Fruit fly (Drosophila melanogaster) whole organism, embryonic: ENCODE measurements around the gene Rrp45.
A peak's percentile ranks its signal among the peaks of the same experiment; 100 is the strongest.

Experiments
- Awh ChIP-seq: fragments of 200-800 bp; sonication (Bioruptor generic); IDR thresholded peaks from 2 replicates; pipeline ENCODE4, ENCODE4 v1.3.6; 2022; ENCODE audit warnings: missing biosample characterization, missing genetic modification characterization
- Bdp1 ChIP-seq: fragments of 200-800 bp; sonication (Bioruptor generic); optimal IDR thresholded peaks from 3 replicates; lab custom pipeline; 2016; ENCODE audit warnings: missing biosample characterization, missing genetic modification characterization
- CG10959 ChIP-seq: fragments of 200-800 bp; sonication (Bioruptor generic); IDR thresholded peaks from 2 replicates; pipeline ENCODE4 v1.3.6; 2022; ENCODE audit warnings: missing biosample characterization, missing genetic modification characterization
- CG11456 ChIP-seq: fragments of 200-800 bp; sonication (Bioruptor generic); IDR thresholded peaks from 3 replicates; pipeline ENCODE4 v1.3.6; 2022; ENCODE audit warnings: missing biosample characterization, missing genetic modification characterization
- CG11696 ChIP-seq: fragments of 200-800 bp; sonication (Bioruptor generic); IDR thresholded peaks from 2 replicates; pipeline ENCODE4 v1.3.6; 2022; ENCODE audit warnings: missing biosample characterization, missing genetic modification characterization
- CG11723 ChIP-seq: fragments of 200-800 bp; sonication (Bioruptor generic); optimal IDR thresholded peaks from 2 replicates; lab custom pipeline; 2017; ENCODE audit warnings: missing biosample characterization, mild to moderate bottlenecking, missing genetic modification characterization
- CG12744 ChIP-seq: fragments of 200-800 bp; sonication (Bioruptor generic); optimal IDR thresholded peaks from 2 replicates; lab custom pipeline; 2016; ENCODE audit warnings: missing biosample characterization, missing genetic modification characterization
- CG14710 ChIP-seq: fragments of 200-800 bp; sonication (Bioruptor generic); optimal IDR thresholded peaks from 3 replicates; lab custom pipeline; 2019; ENCODE audit warnings: missing biosample characterization, mild to moderate bottlenecking, missing genetic modification characterization, moderate library complexity
- CG15514 ChIP-seq: fragments of 200-800 bp; sonication (Bioruptor generic); optimal IDR thresholded peaks from 3 replicates; lab custom pipeline; 2017; ENCODE audit warnings: missing biosample characterization, missing genetic modification characterization, mild to moderate bottlenecking, moderate library complexity, missing genetic modification reagents
- CG1603 ChIP-seq: fragments of 200-800 bp; sonication (Bioruptor generic); optimal IDR thresholded peaks from 2 replicates; lab custom pipeline; 2019; ENCODE audit warnings: missing biosample characterization, mild to moderate bottlenecking, missing genetic modification characterization, moderate library complexity
- CG1647 ChIP-seq: fragments of 200-800 bp; sonication (Bioruptor generic); optimal IDR thresholded peaks from 3 replicates; lab custom pipeline; 2016; ENCODE audit warnings: missing biosample characterization, missing genetic modification characterization
- CG17186 ChIP-seq: fragments of 200-800 bp; sonication (Bioruptor generic); optimal IDR thresholded peaks from 3 replicates; lab custom pipeline; 2017; ENCODE audit warnings: missing biosample characterization, missing genetic modification reagents, missing genetic modification characterization
- CG30403 ChIP-seq: fragments of 200-800 bp; sonication (Bioruptor generic); optimal IDR thresholded peaks from 3 replicates; lab custom pipeline; 2016; ENCODE audit warnings: missing biosample characterization, missing genetic modification characterization
- CG32767 ChIP-seq: fragments of 200-800 bp; sonication (Bioruptor generic); IDR thresholded peaks from 2 replicates; pipeline ENCODE4 v1.3.6; 2022; ENCODE audit warnings: missing biosample characterization, missing genetic modification characterization
- CG32772 ChIP-seq: fragments of 200-800 bp; sonication (Bioruptor generic); IDR thresholded peaks from 2 replicates; pipeline ENCODE4 v1.3.6; 2022; ENCODE audit warnings: missing biosample characterization, missing genetic modification characterization
- CG3847 ChIP-seq: fragments of 200-800 bp; sonication (Bioruptor generic); IDR thresholded peaks from 2 replicates; pipeline ENCODE4 v1.3.6; 2022; ENCODE audit warnings: missing biosample characterization, missing genetic modification characterization
- CG4328 ChIP-seq: fragments of 200-800 bp; sonication (Bioruptor generic); optimal IDR thresholded peaks from 3 replicates; lab custom pipeline; 2017; ENCODE audit warnings: missing biosample characterization, missing genetic modification reagents, missing genetic modification characterization
- CG4404 ChIP-seq: fragments of 200-800 bp; sonication (Bioruptor generic); IDR thresholded peaks from 2 replicates; pipeline ENCODE4 v1.3.6; 2022; ENCODE audit warnings: missing biosample characterization, missing genetic modification characterization
- CG6272 ChIP-seq: fragments of 200-800 bp; sonication (Bioruptor generic); IDR thresholded peaks from 2 replicates; pipeline ENCODE4 v1.3.6; 2022; ENCODE audit warnings: missing biosample characterization, missing genetic modification characterization
- CG6854 ChIP-seq: fragments of 200-800 bp; sonication (Bioruptor generic); optimal IDR thresholded peaks from 3 replicates; lab custom pipeline; 2017; ENCODE audit warnings: missing biosample characterization, mild to moderate bottlenecking, missing genetic modification characterization
- CG7839 ChIP-seq: fragments of 200-800 bp; sonication (Bioruptor generic); optimal IDR thresholded peaks from 3 replicates; lab custom pipeline; 2018; ENCODE audit warnings: missing biosample characterization, mild to moderate bottlenecking, missing genetic modification characterization, moderate library complexity
- CG8478 ChIP-seq: fragments of >200 bp; optimal IDR thresholded peaks from 2 replicates; lab custom pipeline; 2018
- CG8765 ChIP-seq: fragments of 200-800 bp; sonication (Bioruptor generic); IDR thresholded peaks from 2 replicates; pipeline ENCODE4 v1.3.6; 2022; ENCODE audit warnings: missing biosample characterization, missing genetic modification characterization
- CG9727 ChIP-seq: fragments of 200-800 bp; sonication (Bioruptor generic); optimal IDR thresholded peaks from 3 replicates; lab custom pipeline; 2017; ENCODE audit warnings: missing biosample characterization, mild to moderate bottlenecking, missing genetic modification characterization
- CG9817 ChIP-seq: fragments of 200-800 bp; sonication (Bioruptor generic); optimal IDR thresholded peaks from 2 replicates; lab custom pipeline; 2018; ENCODE audit warnings: missing biosample characterization, mild to moderate bottlenecking, missing genetic modification characterization, moderate library complexity
- Camta ChIP-seq: fragments of 200-800 bp; sonication (Bioruptor generic); optimal IDR thresholded peaks from 2 replicates; lab custom pipeline; 2016; ENCODE audit warnings: missing biosample characterization, missing genetic modification characterization
- Dbx ChIP-seq: fragments of 200-800 bp; sonication (Bioruptor generic); IDR thresholded peaks from 3 replicates; pipeline ENCODE4 v1.3.6; 2022; ENCODE audit warnings: missing biosample characterization, missing genetic modification characterization
- Dek ChIP-seq: fragments of 200-800 bp; sonication (Bioruptor generic); optimal IDR thresholded peaks from 3 replicates; lab custom pipeline; 2019; ENCODE audit warnings: missing biosample characterization, mild to moderate bottlenecking, missing genetic modification characterization, moderate library complexity
- Doc2 ChIP-seq: fragments of 200-800 bp; sonication (Bioruptor generic); IDR thresholded peaks from 2 replicates; pipeline ENCODE4 v1.3.6; 2022; ENCODE audit warnings: missing biosample characterization, missing genetic modification characterization
- Hand ChIP-seq: fragments of 200-800 bp; sonication (Bioruptor generic); optimal IDR thresholded peaks from 2 replicates; lab custom pipeline; 2017; ENCODE audit warnings: mild to moderate bottlenecking, missing biosample characterization, missing genetic modification reagents, missing genetic modification characterization
- Hey ChIP-seq: fragments of 200-800 bp; sonication (Bioruptor generic); optimal IDR thresholded peaks from 3 replicates; lab custom pipeline; 2018; ENCODE audit warnings: missing biosample characterization, mild to moderate bottlenecking, missing genetic modification characterization
- MESR4 ChIP-seq: fragments of 200-800 bp; sonication (Bioruptor generic); optimal IDR thresholded peaks from 2 replicates; lab custom pipeline; 2018; ENCODE audit warnings: missing biosample characterization, mild to moderate bottlenecking, missing genetic modification characterization, moderate library complexity
- NFAT ChIP-seq: fragments of 200-800 bp; sonication (Bioruptor generic); IDR thresholded peaks from 2 replicates; pipeline ENCODE4 v1.3.6; 2022; ENCODE audit warnings: missing biosample characterization, missing genetic modification characterization
- Spps ChIP-seq: fragments of 200-800 bp; sonication (Bioruptor generic); optimal IDR thresholded peaks from 2 replicates; lab custom pipeline; 2018; ENCODE audit warnings: missing biosample characterization, mild to moderate bottlenecking, missing genetic modification characterization
- ato ChIP-seq: fragments of 200-800 bp; sonication (Bioruptor generic); IDR thresholded peaks from 2 replicates; pipeline ENCODE4 v1.3.6; 2022; ENCODE audit warnings: missing biosample characterization, missing genetic modification characterization; ENCODE audit not compliant: partially characterized antibody
- bbx ChIP-seq: fragments of 200-800 bp; sonication (Bioruptor generic); IDR thresholded peaks from 2 replicates; pipeline ENCODE4 v1.3.6; 2022; ENCODE audit warnings: missing biosample characterization, missing genetic modification characterization; ENCODE audit not compliant: partially characterized antibody
- bcd ChIP-seq: fragments of 200-800 bp; sonication (Bioruptor generic); optimal IDR thresholded peaks from 2 replicates; lab custom pipeline; 2017; ENCODE audit warnings: missing biosample characterization, mild to moderate bottlenecking, missing genetic modification characterization
- dan ChIP-seq: fragments of 200-800 bp; sonication (Bioruptor generic); IDR thresholded peaks from 2 replicates; pipeline ENCODE4 v1.3.6; 2022; ENCODE audit warnings: missing biosample characterization, missing genetic modification characterization
- fd96Cb ChIP-seq: fragments of 200-800 bp; sonication (Bioruptor generic); optimal IDR thresholded peaks from 2 replicates; lab custom pipeline; 2018; ENCODE audit warnings: missing biosample characterization, mild to moderate bottlenecking, missing genetic modification characterization, moderate library complexity
- ftz-f1 ChIP-seq: fragments of 200-800 bp; sonication (Bioruptor generic); optimal IDR thresholded peaks from 2 replicates; lab custom pipeline; 2016; ENCODE audit warnings: missing biosample characterization, missing genetic modification characterization
- gsb ChIP-seq: fragments of 200-800 bp; sonication (Bioruptor generic); IDR thresholded peaks from 2 replicates; pipeline ENCODE4 v1.3.6; 2022; ENCODE audit warnings: missing biosample characterization, missing genetic modification characterization
- ham ChIP-seq: fragments of 200-800 bp; sonication (Bioruptor generic); IDR thresholded peaks from 2 replicates; pipeline ENCODE4 v1.3.6; 2022; ENCODE audit warnings: missing biosample characterization, missing genetic modification characterization
- jumu ChIP-seq: fragments of 200-800 bp; sonication (Bioruptor generic); optimal IDR thresholded peaks from 3 replicates; lab custom pipeline; 2016; ENCODE audit warnings: missing biosample characterization, missing genetic modification characterization
- lilli ChIP-seq: fragments of 200-800 bp; sonication (Bioruptor generic); optimal IDR thresholded peaks from 3 replicates; lab custom pipeline; 2016; ENCODE audit warnings: missing biosample characterization, missing genetic modification characterization
- nerfin-2 ChIP-seq: fragments of 200-800 bp; sonication (Bioruptor generic); IDR thresholded peaks from 2 replicates; pipeline ENCODE4 v1.3.6; 2022; ENCODE audit warnings: missing biosample characterization, missing genetic modification characterization; ENCODE audit not compliant: partially characterized antibody
- odd ChIP-seq: fragments of 200-800 bp; sonication (Bioruptor generic); optimal IDR thresholded peaks from 2 replicates; lab custom pipeline; 2017; ENCODE audit warnings: missing biosample characterization, mild to moderate bottlenecking, missing genetic modification characterization
- otp ChIP-seq: fragments of 200-800 bp; sonication (Bioruptor generic); IDR thresholded peaks from 3 replicates; pipeline ENCODE4, ENCODE4 v1.3.6; 2022; ENCODE audit warnings: missing biosample characterization, missing genetic modification characterization
- pho ChIP-seq: fragments of 200-800 bp; sonication (Bioruptor generic); optimal IDR thresholded peaks from 2 replicates; lab custom pipeline; 2016; ENCODE audit warnings: missing biosample characterization, missing genetic modification characterization
- sim ChIP-seq: fragments of 200-800 bp; sonication (Bioruptor generic); IDR thresholded peaks from 2 replicates; pipeline ENCODE4 v1.3.6; 2022; ENCODE audit warnings: missing biosample characterization, missing genetic modification characterization
- ssp ChIP-seq: fragments of 200-800 bp; sonication (Bioruptor generic); IDR thresholded peaks from 2 replicates; pipeline ENCODE4 v1.3.6; 2022; ENCODE audit warnings: missing biosample characterization, missing genetic modification characterization
- tgo ChIP-seq: fragments of 200-800 bp; sonication (Bioruptor generic); IDR thresholded peaks from 3 replicates; pipeline ENCODE4 v1.3.6; 2022; ENCODE audit warnings: missing biosample characterization, missing genetic modification characterization
- tin ChIP-seq: fragments of 200-800 bp; sonication (Bioruptor generic); optimal IDR thresholded peaks from 3 replicates; lab custom pipeline; 2016; ENCODE audit warnings: missing biosample characterization, missing genetic modification characterization
- trem ChIP-seq: fragments of 200-800 bp; optimal IDR thresholded peaks from 3 replicates; lab custom pipeline; 2019; ENCODE audit warnings: missing biosample characterization, mild to moderate bottlenecking, missing genetic modification characterization, moderate library complexity

Rrp45 gene

DNA sequence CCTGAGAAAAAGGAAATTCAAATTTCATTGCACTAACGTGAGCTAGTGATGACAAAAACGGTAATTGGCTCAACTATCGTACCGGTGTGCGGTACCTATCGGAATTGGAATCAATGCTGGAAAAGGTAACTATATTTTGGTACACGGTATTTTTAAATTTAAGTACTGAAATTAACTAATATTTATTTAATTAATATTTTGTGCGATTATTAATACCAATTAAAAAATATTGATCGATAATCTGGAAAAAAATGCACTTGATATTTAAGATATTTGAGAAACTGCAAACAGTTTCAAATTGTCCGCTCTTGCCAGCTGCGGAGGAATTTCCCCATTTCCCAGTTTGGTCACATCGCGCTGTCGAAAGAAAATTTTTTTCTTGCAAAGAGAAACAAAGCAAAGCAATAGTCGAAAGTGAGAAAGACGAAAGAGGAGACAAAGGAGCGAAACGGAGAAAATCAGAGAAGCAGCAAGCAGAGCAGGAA lies 3.6 kb downstream of the Rrp45 start (continued):
- TF ChIP-seq Hey (tag; lab: Kevin White, UChicago): no peak
- TF ChIP-seq CG30403: peak; percentile 5
- peak; percentile 81 for TF ChIP-seq CG15514
- no peak; the same call in 1 of the 2 replicates for TF ChIP-seq CG32772
- TF ChIP-seq CG32767 (GFP tag; lab: Robert Waterston, UW): no peak
- TF ChIP-seq tin (GFP tag; lab: Kevin White, UChicago): no peak
- peak; percentile 39; the same call in 1 of the 2 replicates for TF ChIP-seq bbx (GFP tag; lab: Robert Waterston, UW)
- no peak for TF ChIP-seq otp
- no peak for TF ChIP-seq tgo
- TF ChIP-seq CG11723 (GFP tag; lab: Kevin White, UChicago): no peak
- TF ChIP-seq lilli (GFP tag; lab: Kevin White, UChicago): no peak
- TF ChIP-seq CG8478 (lab: Kevin White, UChicago): no peak
- peak; percentile 40 for TF ChIP-seq trem (tag; lab: Kevin White, UChicago)
- no peak for TF ChIP-seq Awh (GFP tag; lab: Robert Waterston, UW)
- no peak for TF ChIP-seq CG9817 (tag; lab: Kevin White, UChicago)
- TF ChIP-seq CG3847 (GFP tag; lab: Robert Waterston, UW): no peak
- TF ChIP-seq Doc2 (GFP tag; lab: Robert Waterston, UW): no peak
- TF ChIP-seq fd96Cb (tag; lab: Kevin White, UChicago): no peak
- no peak for TF ChIP-seq CG7839
- no peak for TF ChIP-seq gsb (GFP tag; lab: Robert Waterston, UW)
- TF ChIP-seq Hand: no peak
- TF ChIP-seq CG6272: no peak
- no peak for TF ChIP-seq ham
- no peak for TF ChIP-seq CG1647 (GFP tag; lab: Kevin White, UChicago)
- 0 out of 2 replicates have a peak, but pooled peaks have one; percentile 31 for TF ChIP-seq NFAT (GFP tag; lab: Robert Waterston, UW)
- no peak for TF ChIP-seq CG11456
- no peak for TF ChIP-seq CG6854 (GFP tag; lab: Kevin White, UChicago)
- no peak for TF ChIP-seq ssp (GFP tag; lab: Robert Waterston, UW)
- TF ChIP-seq Camta (GFP tag; lab: Kevin White, UChicago): no peak
- no peak for TF ChIP-seq sim (GFP tag; lab: Robert Waterston, UW)
- no peak for TF ChIP-seq CG8765 (GFP tag; lab: Robert Waterston, UW)
- TF ChIP-seq ato (GFP tag; lab: Robert Waterston, UW): no peak
- TF ChIP-seq CG9727 (GFP tag; lab: Kevin White, UChicago): peak; percentile 28
- TF ChIP-seq ftz-f1 (GFP tag; lab: Kevin White, UChicago): no peak
- no peak for TF ChIP-seq nerfin-2
- no peak for TF ChIP-seq CG10959
- no peak for TF ChIP-seq CG1603 (tag; lab: Kevin White, UChicago)
- TF ChIP-seq bcd: no peak
- no peak for TF ChIP-seq dan (GFP tag; lab: Robert Waterston, UW)
- no peak for TF ChIP-seq CG4404 (GFP tag; lab: Robert Waterston, UW)
- no peak for TF ChIP-seq Spps
- TF ChIP-seq CG4328 (GFP tag; lab: Kevin White, UChicago): no peak
- peak; percentile 77 for TF ChIP-seq MESR4 (GFP tag; lab: Kevin White, UChicago)
- TF ChIP-seq odd (GFP tag; lab: Kevin White, UChicago): no peak
- TF ChIP-seq pho (GFP tag; lab: Kevin White, UChicago): no peak
- TF ChIP-seq Bdp1 (GFP tag; lab: Kevin White, UChicago): no peak
- TF ChIP-seq jumu: no peak
- TF ChIP-seq CG11696 (GFP tag; lab: Robert Waterston, UW): no peak
- no peak for TF ChIP-seq Dek
- no peak for TF ChIP-seq CG17186 (GFP tag; lab: Kevin White, UChicago)
- TF ChIP-seq CG12744 (GFP tag; lab: Kevin White, UChicago): no peak
- peak; percentile 25 for TF ChIP-seq CG14710 (tag; lab: Kevin White, UChicago)
- TF ChIP-seq Dbx: no peak
